Fruit fly (Drosophila melanogaster) whole organism, embryonic: ENCODE measurements around the gene CG15283.

Experiments used
- Abd-B ChIP-seq: fragments of 200-800 bp; sonication (Bioruptor generic); optimal IDR thresholded peaks from 2 replicates; lab custom pipeline; 2018; ENCODE audit warnings: missing biosample characterization, mild to moderate bottlenecking, missing genetic modification characterization, moderate library complexity
- CG10147 ChIP-seq: fragments of 200-800 bp; sonication (Bioruptor generic); optimal IDR thresholded peaks from 2 replicates; lab custom pipeline; 2019; ENCODE audit warnings: missing biosample characterization, mild to moderate bottlenecking, missing genetic modification characterization, moderate library complexity
- CG12104 ChIP-seq: fragments of 200-800 bp; sonication (Bioruptor generic); optimal IDR thresholded peaks from 3 replicates; lab custom pipeline; 2016; ENCODE audit warnings: missing biosample characterization, missing genetic modification characterization
- CG13624 ChIP-seq: fragments of 200-800 bp; sonication (Bioruptor generic); optimal IDR thresholded peaks from 2 replicates; lab custom pipeline; 2016; ENCODE audit warnings: missing biosample characterization, missing genetic modification characterization
- CG14014 ChIP-seq: fragments of 200-800 bp; sonication (Bioruptor generic); IDR thresholded peaks from 2 replicates; pipeline ENCODE4 v1.3.6; 2022; ENCODE audit warnings: missing biosample characterization, missing genetic modification characterization
- CG14965 ChIP-seq: fragments of 200-800 bp; sonication (Bioruptor generic); optimal IDR thresholded peaks from 2 replicates; lab custom pipeline; 2016; ENCODE audit warnings: missing biosample characterization, missing genetic modification characterization, borderline replicate concordance
- CG2116 ChIP-seq: fragments of 200-800 bp; sonication (Bioruptor generic); optimal IDR thresholded peaks from 3 replicates; lab custom pipeline; 2018; ENCODE audit warnings: missing biosample characterization, mild to moderate bottlenecking, missing genetic modification characterization
- CG2120 ChIP-seq: fragments of 200-800 bp; sonication (Bioruptor generic); optimal IDR thresholded peaks from 3 replicates; lab custom pipeline; 2016; ENCODE audit warnings: missing biosample characterization, missing genetic modification characterization
- CG2875 ChIP-seq: fragments of 200-800 bp; sonication (Bioruptor generic); optimal IDR thresholded peaks from 2 replicates; lab custom pipeline; 2017; ENCODE audit warnings: missing biosample characterization, mild to moderate bottlenecking, missing genetic modification characterization, missing genetic modification reagents
- CG31388 ChIP-seq: fragments of 200-800 bp; sonication (Bioruptor generic); optimal IDR thresholded peaks from 2 replicates; lab custom pipeline; 2016; ENCODE audit warnings: missing biosample characterization, missing genetic modification characterization
- CG3726 ChIP-seq: fragments of 200-800 bp; sonication (Bioruptor generic); IDR thresholded peaks from 3 replicates; pipeline ENCODE4, ENCODE4 v1.3.6; 2022; ENCODE audit warnings: missing biosample characterization, missing genetic modification characterization
- CG43689 ChIP-seq: fragments of 200-800 bp; sonication (Bioruptor generic); IDR thresholded peaks from 2 replicates; pipeline ENCODE4 v1.3.6; 2022; ENCODE audit warnings: missing biosample characterization, missing genetic modification characterization
- CG7987 ChIP-seq: fragments of 200-800 bp; sonication (Bioruptor generic); optimal IDR thresholded peaks from 2 replicates; lab custom pipeline; 2018; ENCODE audit warnings: missing biosample characterization, mild to moderate bottlenecking, missing genetic modification characterization, moderate library complexity
- CG8089 ChIP-seq: fragments of 200-800 bp; sonication (Bioruptor generic); optimal IDR thresholded peaks from 3 replicates; lab custom pipeline; 2016; ENCODE audit warnings: missing biosample characterization, missing genetic modification characterization
- CHES-1-like ChIP-seq: fragments of 200-800 bp; sonication (Bioruptor generic); optimal IDR thresholded peaks from 2 replicates; lab custom pipeline; 2016; ENCODE audit warnings: missing biosample characterization, missing genetic modification characterization
- D ChIP-seq, 2 experiments: fragments of 200-800 bp in 1 of 2; fragments of >200 bp in 1 of 2; sonication (Bioruptor generic) in 1 of 2; optimal IDR thresholded peaks; 2 replicates in 1 of 2; 3 replicates in 1 of 2; lab custom pipeline; 2017; ENCODE audit warnings: mild to moderate bottlenecking in 1 of 2, missing biosample characterization in 1 of 2, missing genetic modification characterization in 1 of 2, missing genetic modification reagents in 1 of 2
- Dll ChIP-seq: fragments of 200-800 bp; sonication (Bioruptor generic); IDR thresholded peaks from 4 replicates; pipeline ENCODE4 v1.3.6; 2022; ENCODE audit warnings: missing biosample characterization, missing genetic modification characterization; ENCODE audit not compliant: partially characterized antibody
- Hr78 ChIP-seq, 2 experiments: fragments of 200-800 bp in 1 of 2; fragments of >200 bp in 1 of 2; sonication (Bioruptor generic) in 1 of 2; optimal IDR thresholded peaks; 2 replicates each; lab custom pipeline; 2017 to 2019; ENCODE audit warnings: missing biosample characterization in 2 of 2, missing genetic modification characterization in 2 of 2, mild to moderate bottlenecking in 1 of 2, moderate library complexity in 1 of 2
- Lpt ChIP-seq: fragments of >200 bp; optimal IDR thresholded peaks from 2 replicates; lab custom pipeline; 2018; ENCODE audit warnings: missing biosample characterization, missing genetic modification characterization
- NC2β ChIP-seq: fragments of 200-800 bp; sonication (Bioruptor generic); optimal IDR thresholded peaks from 2 replicates; lab custom pipeline; 2016; ENCODE audit warnings: missing biosample characterization, missing genetic modification characterization
- Oli ChIP-seq: fragments of 200-800 bp; sonication (Bioruptor generic); optimal IDR thresholded peaks from 2 replicates; lab custom pipeline; 2018; ENCODE audit warnings: missing biosample characterization, mild to moderate bottlenecking, missing genetic modification characterization, moderate library complexity
- PHDP ChIP-seq: fragments of 200-800 bp; sonication (Bioruptor generic); optimal IDR thresholded peaks from 3 replicates; lab custom pipeline; 2018; ENCODE audit warnings: missing biosample characterization, mild to moderate bottlenecking, missing genetic modification characterization, moderate library complexity
- Pdp1 ChIP-seq, 2 experiments: fragments of 200-800 bp; sonication (Bioruptor generic); optimal IDR thresholded peaks; 3 replicates each; lab custom pipeline; 2016; ENCODE audit warnings: missing biosample characterization in 2 of 2, missing genetic modification characterization in 2 of 2, mild to moderate bottlenecking in 1 of 2, moderate library complexity in 1 of 2
- Sox100B ChIP-seq: fragments of 200-800 bp; sonication (Bioruptor generic); optimal IDR thresholded peaks from 3 replicates; lab custom pipeline; 2018; ENCODE audit warnings: missing biosample characterization, mild to moderate bottlenecking, missing genetic modification characterization
- Sry-β ChIP-seq: fragments of 200-800 bp; sonication (Bioruptor generic); optimal IDR thresholded peaks from 2 replicates; lab custom pipeline; 2018; ENCODE audit warnings: missing biosample characterization, mild to moderate bottlenecking, missing genetic modification characterization, moderate library complexity
- Ssrp ChIP-seq: fragments of 200-800 bp; sonication (Bioruptor generic); optimal IDR thresholded peaks from 2 replicates; lab custom pipeline; 2018; ENCODE audit warnings: missing biosample characterization, mild to moderate bottlenecking, missing genetic modification characterization, moderate library complexity
- Taf1 ChIP-seq: fragments of 200-800 bp; sonication (Bioruptor generic); IDR thresholded peaks from 2 replicates; pipeline ENCODE4 v1.3.6; 2022; ENCODE audit warnings: missing biosample characterization, missing genetic modification characterization
- Usf ChIP-seq: fragments of 200-800 bp; sonication (Bioruptor generic); optimal IDR thresholded peaks from 2 replicates; lab custom pipeline; 2017; ENCODE audit warnings: missing genotype, missing biosample characterization, missing genetic modification characterization
- bigmax ChIP-seq: fragments of 200-800 bp; sonication (Bioruptor generic); optimal IDR thresholded peaks from 2 replicates; lab custom pipeline; 2018; ENCODE audit warnings: missing biosample characterization, mild to moderate bottlenecking, missing genetic modification characterization
- cad ChIP-seq: fragments of >200 bp; optimal IDR thresholded peaks from 2 replicates; lab custom pipeline; 2017; ENCODE audit warnings: missing biosample characterization, missing genetic modification characterization
- corto ChIP-seq: fragments of 200-800 bp; sonication (Bioruptor generic); optimal IDR thresholded peaks from 2 replicates; lab custom pipeline; 2016; ENCODE audit warnings: missing biosample characterization, mild to moderate bottlenecking, missing genetic modification characterization, moderate library complexity
- crc ChIP-seq: fragments of 200-800 bp; sonication (Bioruptor generic); optimal IDR thresholded peaks from 2 replicates; lab custom pipeline; 2016; ENCODE audit warnings: missing biosample characterization, missing genetic modification characterization
- danr ChIP-seq: fragments of 200-800 bp; sonication (Bioruptor generic); IDR thresholded peaks from 2 replicates; pipeline ENCODE4 v1.3.6; 2022; ENCODE audit warnings: missing biosample characterization, missing genetic modification characterization
- dmrt11E ChIP-seq: fragments of 200-800 bp; sonication (Bioruptor generic); optimal IDR thresholded peaks from 3 replicates; lab custom pipeline; 2018; ENCODE audit warnings: missing biosample characterization, mild to moderate bottlenecking, missing genetic modification characterization, moderate library complexity
- emc ChIP-seq: fragments of 200-800 bp; sonication (Bioruptor generic); optimal IDR thresholded peaks from 2 replicates; lab custom pipeline; 2016; ENCODE audit warnings: missing biosample characterization, missing genetic modification characterization
- gsb ChIP-seq: fragments of 200-800 bp; sonication (Bioruptor generic); IDR thresholded peaks from 2 replicates; pipeline ENCODE4 v1.3.6; 2022; ENCODE audit warnings: missing biosample characterization, missing genetic modification characterization
- gsb-n ChIP-seq: fragments of 200-800 bp; sonication (Bioruptor generic); optimal IDR thresholded peaks from 3 replicates; lab custom pipeline; 2018; ENCODE audit warnings: missing biosample characterization, mild to moderate bottlenecking, missing genetic modification characterization
- jigr1 ChIP-seq: fragments of 200-800 bp; sonication (Bioruptor generic); IDR thresholded peaks from 3 replicates; pipeline ENCODE4 v1.3.6; 2022; ENCODE audit warnings: missing biosample characterization, missing genetic modification characterization
- lab ChIP-seq: fragments of 200-800 bp; sonication (Bioruptor generic); optimal IDR thresholded peaks from 3 replicates; lab custom pipeline; 2017; ENCODE audit warnings: missing biosample characterization, missing genetic modification characterization, mild to moderate bottlenecking, moderate library complexity, missing genetic modification reagents
- lov ChIP-seq, 2 experiments: fragments of 200-800 bp in 1 of 2; fragments of >200 bp in 1 of 2; sonication (Bioruptor generic) in 1 of 2; IDR thresholded peaks in 1 of 2; optimal IDR thresholded peaks in 1 of 2; 2 replicates in 1 of 2; 3 replicates in 1 of 2; pipeline versions ENCODE4 v1.3.6 to Lab custom; 2017 to 2022; ENCODE audit warnings: missing biosample characterization in 1 of 2, missing genetic modification characterization in 1 of 2
- otp ChIP-seq: fragments of 200-800 bp; sonication (Bioruptor generic); IDR thresholded peaks from 3 replicates; pipeline ENCODE4, ENCODE4 v1.3.6; 2022; ENCODE audit warnings: missing biosample characterization, missing genetic modification characterization
- pan ChIP-seq, 4 experiments: fragments of >200 bp in 3 of 4; fragments of 200-800 bp in 1 of 4; sonication (Bioruptor generic) in 1 of 4; optimal IDR thresholded peaks in 3 of 4; IDR thresholded peaks in 1 of 4; 2 replicates each; pipeline versions ENCODE4 v1.3.6 to Lab custom; 2017 to 2022; ENCODE audit warnings: missing biosample characterization in 2 of 4, missing genetic modification characterization in 2 of 4, mixed read lengths in 1 of 4
- pho ChIP-seq: fragments of 200-800 bp; sonication (Bioruptor generic); optimal IDR thresholded peaks from 2 replicates; lab custom pipeline; 2016; ENCODE audit warnings: missing biosample characterization, missing genetic modification characterization
- sim ChIP-seq: fragments of 200-800 bp; sonication (Bioruptor generic); IDR thresholded peaks from 2 replicates; pipeline ENCODE4 v1.3.6; 2022; ENCODE audit warnings: missing biosample characterization, missing genetic modification characterization
- sisA ChIP-seq: fragments of 200-800 bp; sonication (Bioruptor generic); IDR thresholded peaks from 2 replicates; pipeline ENCODE4 v1.3.6; 2022; ENCODE audit warnings: missing biosample characterization, missing genetic modification characterization

CG15283 gene

DNA sequence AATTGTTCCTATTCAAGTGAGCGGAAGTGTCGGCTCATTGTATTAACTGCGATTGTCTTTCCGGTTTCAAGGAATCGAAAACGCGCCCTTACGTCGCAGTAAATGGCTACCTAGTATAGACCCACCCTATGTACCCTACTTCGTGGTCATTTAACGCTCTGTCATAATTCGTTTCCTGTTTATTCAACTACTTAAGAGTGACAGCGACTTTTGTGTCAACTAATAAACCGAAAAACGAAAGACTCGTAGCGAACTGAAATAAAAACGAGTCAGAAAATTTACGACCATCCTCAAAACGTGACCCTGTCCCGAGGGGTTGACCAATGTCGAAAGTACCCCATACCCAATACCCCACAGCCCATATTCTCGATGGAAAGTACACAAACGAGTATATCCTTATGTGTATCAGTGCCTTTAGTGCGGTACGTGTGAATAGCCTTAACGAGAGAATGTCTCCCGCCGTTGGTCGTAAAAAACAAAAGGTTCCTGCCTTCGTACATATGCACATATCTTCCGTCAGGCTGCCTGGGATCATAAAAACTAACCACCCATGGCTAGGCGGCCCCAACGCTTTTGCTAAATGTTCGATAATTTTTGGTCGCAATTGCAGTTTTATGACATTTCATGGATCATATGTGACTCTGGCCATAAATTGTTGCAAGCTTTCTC lies 8.8 kb upstream of the CG15283 start (continued):
- TF ChIP-seq cad (GFP tag; lab: Kevin White, UChicago) (peak; percentile 72), D (optimal IDR thresholded peaks at IDR 0.05; lab: Kevin White, UChicago) (peak; percentile 27), D (GFP tag; optimal IDR thresholded peaks at IDR 0.05; lab: Kevin White, UChicago) (no peak), Taf1 (GFP tag; lab: Robert Waterston, UW) (no peak), dmrt11E (tag; lab: Kevin White, UChicago) (no peak), sisA (GFP tag; lab: Robert Waterston, UW) (no peak), Lpt (no peak), Usf (GFP tag; lab: Kevin White, UChicago) (no peak), Oli (tag; lab: Kevin White, UChicago) (no peak), gsb-n (tag; lab: Kevin White, UChicago) (peak; percentile 35), Hr78 (GFP tag; optimal IDR thresholded peaks at IDR 0.05; lab: Kevin White, UChicago) (no peak)

DNA sequence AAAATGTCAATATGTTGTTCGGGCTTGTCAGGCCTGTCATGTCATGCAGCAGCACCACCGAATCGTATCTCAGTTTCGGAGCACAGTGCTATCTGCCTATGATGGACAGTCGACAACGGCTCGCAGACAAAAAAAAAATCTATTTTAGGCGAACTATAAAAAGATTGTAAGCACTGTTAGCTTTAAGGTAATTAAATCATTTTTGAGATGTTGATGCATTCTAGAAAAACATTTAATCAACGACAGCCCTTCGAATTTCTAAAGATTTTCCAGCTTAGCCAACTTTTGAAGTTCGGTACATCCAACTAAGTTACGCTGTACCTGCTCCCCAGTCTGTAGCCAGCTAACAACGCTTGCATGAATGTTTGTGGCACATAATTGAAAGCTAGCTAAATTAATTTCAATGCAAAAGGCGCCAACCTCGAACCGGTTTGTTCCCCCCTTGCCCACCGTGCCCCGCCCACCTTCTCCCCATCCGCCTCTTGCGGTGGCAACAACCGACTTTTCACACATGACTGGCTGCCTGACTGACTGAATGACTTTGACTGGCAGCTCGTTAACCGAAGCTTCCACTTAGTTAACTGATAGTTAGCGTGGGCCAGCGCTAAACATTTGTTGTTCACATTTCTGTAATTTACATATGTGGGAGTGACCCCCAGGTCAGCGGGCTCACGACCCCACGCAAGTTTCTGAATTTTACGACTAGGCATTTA lies 7.6 kb upstream of the CG15283 start:
- TF ChIP-seq pan (optimal IDR thresholded peaks at IDR 0.05; lab: Kevin White, UChicago) (no peak), pan (GFP tag; optimal IDR thresholded peaks at IDR 0.05 in 1 of 2, IDR thresholded peaks at IDR 0.05 in 1 of 2) (peak in 1 of 2 experiments; percentile 46), emc (GFP tag; lab: Kevin White, UChicago) (no peak), Dll (no peak), CG7987 (GFP tag; lab: Kevin White, UChicago) (no peak), Abd-B (peak; percentile 46), CG14965 (GFP tag; lab: Kevin White, UChicago) (no peak), Sry-β (no peak), NC2β (GFP tag; lab: Kevin White, UChicago) (peak; percentile 43), bigmax (no peak), lov (optimal IDR thresholded peaks at IDR 0.05; lab: Kevin White, UChicago) (no peak), lov (GFP tag; IDR thresholded peaks at IDR 0.05; lab: Robert Waterston, UW) (no peak), CG2875 (GFP tag; lab: Kevin White, UChicago) (peak; percentile 2), gsb (GFP tag; lab: Robert Waterston, UW) (no peak), danr (GFP tag; lab: Robert Waterston, UW) (no peak), CG12104 (GFP tag; lab: Kevin White, UChicago) (peak; percentile 46), CG14014 (GFP tag; lab: Robert Waterston, UW) (peak; percentile 66), crc (GFP tag; lab: Kevin White, UChicago) (no peak), CG43689 (GFP tag; lab: Robert Waterston, UW) (no peak), CG2116 (GFP tag; lab: Kevin White, UChicago) (no peak), CG2120 (GFP tag; lab: Kevin White, UChicago) (peak; percentile 65), lab (GFP tag; lab: Kevin White, UChicago) (no peak), CG31388 (GFP tag; lab: Kevin White, UChicago) (no peak), Pdp1 (GFP tag; optimal IDR thresholded peaks at IDR 0.05; lab: Kevin White, UChicago) (peak; percentile 40 to 48), otp (GFP tag; lab: Robert Waterston, UW) (0 out of 3 replicates have a peak, but pooled peaks have one; percentile 50), Ssrp (peak; percentile 79), corto (no peak), Sox100B (GFP tag; lab: Kevin White, UChicago) (peak; percentile 18), jigr1 (GFP tag; lab: Robert Waterston, UW) (no peak), CG10147 (GFP tag; lab: Kevin White, UChicago) (peak; percentile 42), CG13624 (GFP tag; lab: Kevin White, UChicago) (peak; percentile 0), PHDP (peak; percentile 74), CHES-1-like (GFP tag; lab: Kevin White, UChicago) (peak; percentile 65), sim (GFP tag; lab: Robert Waterston, UW) (0 out of 2 replicates have a peak, but pooled peaks have one; percentile 5), CG3726 (GFP tag; lab: Robert Waterston, UW) (no peak), CG8089 (GFP tag; lab: Kevin White, UChicago) (peak; percentile 53), pho (GFP tag; lab: Kevin White, UChicago) (no peak)
